Worm (Caenorhabditis elegans) whole organism, L4 larva: ENCODE data around the gene C49C8.2.

Experiments used
- D1046.2 ChIP-seq: fragments of 200-800 bp; sonication (Bioruptor generic); IDR thresholded peaks from 2 replicates; pipeline ENCODE4 v1.3.6; 2022; ENCODE audit warnings: missing genetic modification characterization, missing compliant biosample characterization
- T20F7.1 ChIP-seq: fragments of 200-800 bp; sonication (Bioruptor generic); optimal IDR thresholded peaks from 2 replicates; lab custom pipeline; 2018; ENCODE audit warnings: mild to moderate bottlenecking, missing genetic modification characterization, missing compliant biosample characterization
- ZK546.5 ChIP-seq, 2 experiments: sonication (generic microtip); optimal IDR thresholded peaks; 2 replicates each; lab custom pipeline; 2017; ENCODE audit warnings: missing biosample characterization in 2 of 2, missing genetic modification characterization in 2 of 2
- ama-1 ChIP-seq: fragments of 150-350 bp; optimal IDR thresholded peaks from 2 replicates; lab custom pipeline; 2014; ENCODE audit warnings: inconsistent platforms, mixed read lengths
- attf-4 ChIP-seq: sonication (generic microtip); optimal IDR thresholded peaks from 3 replicates; lab custom pipeline; 2017; ENCODE audit warnings: missing biosample characterization, missing genetic modification characterization
- ceh-28 ChIP-seq: fragments of 150-350 bp; optimal IDR thresholded peaks from 2 replicates; lab custom pipeline; 2014; ENCODE audit warnings: missing biosample characterization, missing genetic modification reagents, missing genetic modification characterization
- cey-2 ChIP-seq: sonication (generic microtip); optimal IDR thresholded peaks from 3 replicates; lab custom pipeline; 2017; ENCODE audit warnings: missing genetic modification characterization, mild to moderate bottlenecking, missing compliant biosample characterization, antibody characterized with exemption, borderline replicate concordance; ENCODE audit not compliant: insufficient read depth
- ctbp-1 ChIP-seq: fragments of 200-800 bp; sonication (Bioruptor generic); IDR thresholded peaks from 2 replicates; pipeline ENCODE4 v1.3.6; 2022; ENCODE audit warnings: missing genetic modification reagents, missing genetic modification characterization, missing compliant biosample characterization
- daf-16 ChIP-seq, 3 experiments: sonication (generic microtip); optimal IDR thresholded peaks; 2 replicates each; lab custom pipeline; 2016 to 2017; ENCODE audit warnings: missing genetic modification characterization in 3 of 3, missing genetic modification reagents in 3 of 3, mild to moderate bottlenecking in 2 of 3, missing compliant biosample characterization in 2 of 3, missing biosample characterization in 1 of 3, moderate library complexity in 1 of 3
- dmd-6 ChIP-seq: fragments of 200-800 bp; sonication (Bioruptor generic); IDR thresholded peaks from 2 replicates; pipeline ENCODE4 v1.3.6; 2022; ENCODE audit warnings: missing genetic modification reagents, missing genetic modification characterization, missing compliant biosample characterization
- dmd-9 ChIP-seq: fragments of 200-800 bp; sonication (Bioruptor generic); IDR thresholded peaks from 2 replicates; pipeline ENCODE4 v1.3.6; 2022; ENCODE audit warnings: missing genetic modification reagents, missing genetic modification characterization, missing compliant biosample characterization
- duxl-1 ChIP-seq: sonication (generic microtip); optimal IDR thresholded peaks from 2 replicates; lab custom pipeline; 2016; ENCODE audit warnings: mild to moderate bottlenecking, missing genetic modification characterization, moderate library complexity, missing compliant biosample characterization; ENCODE audit not compliant: poor library complexity
- dve-1 ChIP-seq: sonication (generic microtip); optimal IDR thresholded peaks from 2 replicates; lab custom pipeline; 2017; ENCODE audit warnings: antibody characterized with exemption, mild to moderate bottlenecking, missing genetic modification characterization, missing compliant biosample characterization; ENCODE audit not compliant: insufficient read depth
- fos-1 ChIP-seq: fragments of 150-350 bp; optimal IDR thresholded peaks from 2 replicates; lab custom pipeline; 2014; ENCODE audit warnings: missing biosample characterization, missing genetic modification characterization
- hif-1 ChIP-seq, 2 experiments: sonication (generic microtip); optimal IDR thresholded peaks; 2 replicates each; lab custom pipeline; 2016 to 2017; ENCODE audit warnings: missing compliant biosample characterization in 2 of 2, missing genetic modification characterization in 2 of 2, missing genetic modification reagents in 2 of 2, missing genotype in 2 of 2, mild to moderate bottlenecking in 1 of 2
- jun-1 ChIP-seq: fragments of 150-350 bp; optimal IDR thresholded peaks from 2 replicates; lab custom pipeline; 2014; ENCODE audit warnings: missing biosample characterization, missing genetic modification reagents, missing genetic modification characterization
- lim-7 ChIP-seq: fragments of 200-800 bp; sonication (Bioruptor generic); IDR thresholded peaks from 2 replicates; pipeline ENCODE4 v1.3.6; 2022; ENCODE audit warnings: missing genetic modification characterization, missing compliant biosample characterization
- lin-1 ChIP-seq: fragments of 200-800 bp; sonication (Bioruptor generic); IDR thresholded peaks from 2 replicates; pipeline ENCODE4 v1.3.6; 2022; ENCODE audit warnings: missing genetic modification reagents, missing genetic modification characterization, missing compliant biosample characterization
- lir-3 ChIP-seq: sonication (generic microtip); optimal IDR thresholded peaks from 2 replicates; lab custom pipeline; 2016; ENCODE audit warnings: mild to moderate bottlenecking, missing genetic modification characterization, missing compliant biosample characterization
- madf-5 ChIP-seq, 2 experiments: fragments of 200-800 bp; sonication (Bioruptor generic); IDR thresholded peaks; 2 replicates each; pipeline ENCODE4 v1.3.6; 2022; ENCODE audit warnings: missing compliant biosample characterization in 2 of 2, missing genetic modification characterization in 2 of 2
- mdt-29 ChIP-seq: fragments of 200-800 bp; sonication (Bioruptor generic); IDR thresholded peaks from 2 replicates; pipeline ENCODE4 v1.3.6; 2022; ENCODE audit warnings: missing genetic modification reagents, missing genetic modification characterization, missing compliant biosample characterization
- mxl-3 ChIP-seq: fragments of 200-800 bp; sonication (Bioruptor generic); optimal IDR thresholded peaks from 2 replicates; lab custom pipeline; 2018; ENCODE audit warnings: mild to moderate bottlenecking, missing genetic modification characterization, missing compliant biosample characterization
- nhr-10 ChIP-seq: fragments of 150-350 bp; optimal IDR thresholded peaks from 2 replicates; lab custom pipeline; 2014; ENCODE audit warnings: missing biosample characterization, missing genetic modification characterization
- nhr-111 ChIP-seq: fragments of 200-800 bp; sonication (Bioruptor generic); optimal IDR thresholded peaks from 2 replicates; lab custom pipeline; 2018; ENCODE audit warnings: mild to moderate bottlenecking, missing genetic modification characterization, missing compliant biosample characterization
- nhr-28 ChIP-seq: fragments of 150-350 bp; optimal IDR thresholded peaks from 2 replicates; lab custom pipeline; 2014; ENCODE audit warnings: missing biosample characterization, missing genetic modification characterization
- nhr-41 ChIP-seq: fragments of 200-800 bp; sonication (Bioruptor generic); IDR thresholded peaks from 2 replicates; pipeline ENCODE4 v1.3.6; 2022; ENCODE audit warnings: missing genetic modification reagents, missing genetic modification characterization, missing compliant biosample characterization
- nhr-6 ChIP-seq: fragments of 150-350 bp; optimal IDR thresholded peaks from 2 replicates; lab custom pipeline; 2014; ENCODE audit warnings: missing biosample characterization, missing genetic modification characterization
- nhr-77 ChIP-seq: fragments of 150-350 bp; optimal IDR thresholded peaks from 2 replicates; lab custom pipeline; 2014; ENCODE audit warnings: missing biosample characterization, missing genetic modification characterization
- pha-4 ChIP-seq, 2 experiments: fragments of 150-350 bp in 1 of 2; fragments of 200-800 bp in 1 of 2; sonication (Bioruptor generic) in 1 of 2; IDR thresholded peaks in 1 of 2; optimal IDR thresholded peaks in 1 of 2; 2 replicates each; pipeline versions ENCODE4 v1.3.6 to Lab custom; 2014 to 2022; ENCODE audit warnings: missing genetic modification characterization in 2 of 2, missing genetic modification reagents in 2 of 2, missing biosample characterization in 1 of 2, missing compliant biosample characterization in 1 of 2
- php-3 ChIP-seq: fragments of 200-800 bp; sonication (Bioruptor generic); IDR thresholded peaks from 2 replicates; pipeline ENCODE4 v1.3.6; 2022; ENCODE audit warnings: missing genetic modification reagents, missing genetic modification characterization, missing compliant biosample characterization
- pqm-1 ChIP-seq: sonication (generic microtip); optimal IDR thresholded peaks from 2 replicates; lab custom pipeline; 2017; ENCODE audit warnings: missing biosample characterization, missing genetic modification characterization
- set-16 ChIP-seq: fragments of 200-800 bp; sonication (Bioruptor generic); IDR thresholded peaks from 2 replicates; pipeline ENCODE4 v1.3.6; 2022; ENCODE audit warnings: missing genetic modification reagents, missing genetic modification characterization, missing compliant biosample characterization
- snpc-1.2 ChIP-seq: fragments of 200-800 bp; sonication (Bioruptor generic); IDR thresholded peaks from 2 replicates; pipeline ENCODE4 v1.3.6; 2022; ENCODE audit warnings: missing genetic modification reagents, missing genetic modification characterization, missing compliant biosample characterization
- snpc-4 ChIP-seq: fragments of 150-350 bp; optimal IDR thresholded peaks from 2 replicates; lab custom pipeline; 2014; ENCODE audit warnings: missing biosample characterization, missing genetic modification characterization
- spr-1 ChIP-seq: sonication (generic microtip); optimal IDR thresholded peaks from 2 replicates; lab custom pipeline; 2016; ENCODE audit warnings: mild to moderate bottlenecking, missing genetic modification characterization, missing compliant biosample characterization
- tag-97 ChIP-seq: fragments of 200-800 bp; sonication (Bioruptor generic); IDR thresholded peaks from 2 replicates; pipeline ENCODE4 v1.3.6; 2022; ENCODE audit warnings: missing genetic modification characterization, missing compliant biosample characterization
- unc-62 ChIP-seq, 3 experiments: fragments of 150-350 bp in 1 of 3; sonication (generic microtip); optimal IDR thresholded peaks in 2 of 3; peaks in 1 of 3; 1 replicate in 1 of 3; 2 replicates in 2 of 3; lab custom pipeline; 2014 to 2017; ENCODE audit warnings: missing biosample characterization in 3 of 3, missing genetic modification characterization in 3 of 3, missing genetic modification reagents in 3 of 3, missing genotype in 1 of 3
- zfp-2 ChIP-seq: sonication (generic microtip); optimal IDR thresholded peaks from 2 replicates; lab custom pipeline; 2016; ENCODE audit warnings: mild to moderate bottlenecking, missing genetic modification characterization, missing compliant biosample characterization
- zfp-3 ChIP-seq: fragments of 200-800 bp; sonication (Bioruptor generic); conservative IDR thresholded peaks from 2 replicates; pipeline ENCODE4 v1.3.6; 2022; ENCODE audit warnings: missing genetic modification reagents, missing genetic modification characterization, missing compliant biosample characterization
- zip-11 ChIP-seq: fragments of 200-800 bp; sonication (Bioruptor generic); IDR thresholded peaks from 2 replicates; pipeline ENCODE4 v1.3.6; 2022; ENCODE audit warnings: missing genetic modification characterization, missing compliant biosample characterization

Gene C49C8.2

DNA sequence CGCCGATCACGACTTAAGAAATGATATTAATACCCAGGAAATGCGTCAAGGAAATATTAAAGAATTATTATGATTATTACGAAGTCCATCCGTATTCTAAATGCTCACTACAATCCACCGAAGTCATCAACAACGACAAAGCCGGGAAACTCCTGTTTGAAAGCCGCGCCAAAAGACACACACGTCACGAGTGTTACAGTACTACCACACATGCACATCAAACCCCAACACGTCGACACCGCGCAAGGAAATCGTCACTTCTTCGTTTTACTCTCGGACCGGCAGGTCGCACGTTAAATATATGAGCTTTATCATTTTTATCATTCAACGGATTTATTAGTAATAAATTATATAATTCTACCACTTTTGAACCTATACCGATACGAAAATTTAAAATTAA lies 43.4 kb upstream of the C49C8.2 start:
- 0 out of 2 replicates have a peak, but pooled peaks have one; percentile 15 for TF ChIP-seq snpc-1.2 (GFP tag; lab: Robert Waterston, UW)
- TF ChIP-seq, all 104 proteins: peak for 1; not testable (repeated sequence) for 103

DNA sequence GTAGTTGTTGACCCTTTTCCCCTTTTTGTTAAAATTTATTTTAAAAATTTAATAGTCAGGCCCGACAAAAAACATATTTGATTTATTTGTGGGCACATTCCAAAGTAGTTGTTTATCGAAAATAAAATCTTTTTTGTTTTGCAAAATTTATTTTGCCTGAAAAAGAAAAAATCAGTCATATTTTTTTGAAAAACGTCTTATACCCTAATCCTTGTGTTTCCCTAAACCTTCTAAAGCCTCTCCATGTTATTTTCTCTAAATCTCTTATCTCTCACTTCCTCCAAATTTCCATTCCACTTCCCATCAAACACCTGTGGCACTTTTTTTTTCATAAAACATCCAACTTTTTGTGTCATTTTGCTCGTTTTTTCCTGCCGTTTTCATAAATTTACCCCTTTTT lies 42.7 kb upstream of the C49C8.2 start:
- TF ChIP-seq T20F7.1 (GFP tag; lab: Kevin White, UChicago) (no peak), ctbp-1 (GFP tag; lab: Robert Waterston, UW) (no peak), nhr-10 (tag; lab: Kevin White, UChicago) (no peak), mdt-29 (GFP tag; lab: Robert Waterston, UW) (no peak), cey-2 (tag; lab: Kevin White, UChicago) (no peak), snpc-4 (tag; lab: Kevin White, UChicago) (no peak), nhr-28 (tag; lab: Kevin White, UChicago) (no peak)

DNA sequence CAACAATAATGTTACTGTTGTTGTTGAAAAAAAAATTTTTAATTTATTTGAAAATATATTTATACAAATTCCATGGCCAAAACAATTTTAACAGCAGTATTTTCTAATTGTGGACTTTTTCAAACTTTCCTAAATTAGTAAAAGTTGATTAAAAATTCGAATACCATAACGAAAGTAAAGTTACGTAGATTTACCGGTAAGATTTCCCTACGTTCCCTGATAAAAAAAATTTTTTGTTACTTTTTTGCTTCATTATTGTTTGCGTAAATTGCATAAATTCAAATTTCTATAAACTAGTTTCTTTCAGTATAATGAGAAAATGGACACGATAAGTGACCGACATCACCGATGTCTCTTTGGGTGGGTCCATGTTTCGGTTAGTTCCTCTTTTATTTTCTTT lies 42.0 kb upstream of the C49C8.2 start, which contains the start of gene F42A9.6:
TSS of gene F42A9.6 (plus strand) at position 301 of the 400 bp plus-strand sequence.
- TF ChIP-seq nhr-111 (GFP tag; lab: Kevin White, UChicago), result no peak
- no peak for TF ChIP-seq spr-1 (tag; lab: Kevin White, UChicago)
- TF ChIP-seq tag-97, result no peak
- TF ChIP-seq, all 104 proteins: peak for 0

DNA sequence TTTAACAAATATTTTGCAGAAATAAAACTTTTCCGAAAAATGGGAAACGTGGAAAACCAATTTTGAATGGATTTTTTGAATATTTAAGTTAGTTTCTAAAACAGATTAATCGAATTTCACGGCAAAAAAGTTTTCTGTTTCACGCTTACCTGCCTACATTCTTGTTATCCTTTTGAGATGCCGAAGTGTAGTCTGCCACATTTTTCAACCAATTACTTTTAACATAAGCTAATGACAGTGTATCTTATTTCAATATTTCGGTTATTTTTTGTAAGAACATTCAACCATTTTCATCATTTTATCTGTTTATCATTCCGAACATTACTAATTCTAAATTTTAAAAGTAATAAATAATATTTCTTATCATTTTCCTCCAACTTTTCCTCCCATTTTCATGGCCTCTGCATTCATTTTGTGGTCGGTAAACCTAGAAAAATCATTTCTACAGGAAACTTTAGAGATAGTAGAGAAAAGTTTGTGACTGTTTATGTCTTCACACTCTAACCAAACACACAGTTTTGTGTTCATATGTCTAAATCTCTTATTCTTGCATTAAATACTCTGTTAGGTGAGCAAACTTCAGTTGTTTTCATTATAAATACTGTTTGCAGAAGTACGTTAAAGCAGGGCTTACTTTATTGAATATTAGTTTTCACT lies 38.9 kb upstream of the C49C8.2 start, which contains the start of the genes F42A9.17 and cyp-33E2:
TSS of gene F42A9.17 (minus strand) at position 51 of the 657 bp plus-strand sequence.
TSS of gene cyp-33E2 (plus strand) at position 449 of the 657 bp plus-strand sequence.
- TF ChIP-seq daf-16 (GFP tag; optimal IDR thresholded peaks at IDR 0.05; lab: Kevin White, UChicago) (no peak), daf-16 (tag; optimal IDR thresholded peaks at IDR 0.05; lab: Kevin White, UChicago) (peak; percentile 88), madf-5 (GFP tag; IDR thresholded peaks at IDR 0.05; lab: Robert Waterston, UW) (no peak), dve-1 (peak; percentile 61), ama-1 (no peak), zfp-2 (no peak), php-3 (GFP tag; lab: Robert Waterston, UW) (peak; percentile 65; the same call in 1 of the 2 replicates), unc-62 (GFP tag; optimal IDR thresholded peaks at IDR 0.05 in 1 of 2; lab: Kevin White, UChicago) (no peak), unc-62 (tag; optimal IDR thresholded peaks at IDR 0.05; lab: Kevin White, UChicago) (no peak), tag-97 (no peak), D1046.2 (no peak), zfp-3 (no peak), ctbp-1 (GFP tag; lab: Robert Waterston, UW) (no peak), nhr-77 (tag; lab: Kevin White, UChicago) (peak; percentile 44), pqm-1 (peak; percentile 90), attf-4 (no peak), ZK546.5 (tag; optimal IDR thresholded peaks at IDR 0.05; lab: Kevin White, UChicago) (no peak), jun-1 (tag; lab: Kevin White, UChicago) (no peak), pha-4 (GFP tag; IDR thresholded peaks at IDR 0.05; lab: Robert Waterston, UW) (no peak), pha-4 (tag; optimal IDR thresholded peaks at IDR 0.05; lab: Kevin White, UChicago) (peak; percentile 12), nhr-28 (tag; lab: Kevin White, UChicago) (peak; percentile 88), zip-11 (GFP tag; lab: Robert Waterston, UW) (no peak)

DNA sequence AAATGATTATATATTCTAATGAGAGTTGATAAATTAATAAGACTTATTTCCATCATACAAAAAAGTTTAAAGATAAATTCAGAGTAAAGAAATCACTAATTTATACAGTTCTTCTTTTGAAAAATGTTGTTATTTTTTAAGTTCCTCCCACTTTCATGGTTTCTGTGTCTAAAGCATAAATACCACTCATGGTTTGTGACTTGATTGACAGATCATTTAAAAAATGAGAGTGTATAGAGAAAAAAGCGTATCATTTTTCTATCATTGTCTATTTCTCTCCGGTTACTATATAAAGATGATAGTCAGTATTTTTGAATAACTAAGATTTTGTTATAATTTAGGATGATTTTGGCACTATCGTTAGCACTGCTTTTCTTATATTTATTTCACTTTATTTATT lies 36.2 kb upstream of the C49C8.2 start, which contains the start of gene cyp-33E3:
TSS of gene cyp-33E3 (plus strand) at position 316 of the 400 bp plus-strand sequence.
- TF ChIP-seq fos-1 (tag; lab: Kevin White, UChicago) (no peak), daf-16 (GFP tag; optimal IDR thresholded peaks at IDR 0.05; lab: Kevin White, UChicago) (no peak), daf-16 (tag; optimal IDR thresholded peaks at IDR 0.05; lab: Kevin White, UChicago) (peak; percentile 41), duxl-1 (tag; lab: Kevin White, UChicago) (no peak), lir-3 (tag; lab: Kevin White, UChicago) (no peak), madf-5 (GFP tag; IDR thresholded peaks at IDR 0.05; lab: Robert Waterston, UW) (no peak), T20F7.1 (GFP tag; lab: Kevin White, UChicago) (peak; percentile 34), dmd-6 (peak; percentile 45; the same call in 1 of the 2 replicates), dmd-9 (GFP tag; lab: Robert Waterston, UW) (no peak), cey-2 (tag; lab: Kevin White, UChicago) (no peak), set-16 (GFP tag; lab: Robert Waterston, UW) (no peak), lin-1 (GFP tag; lab: Robert Waterston, UW) (no peak), lim-7 (GFP tag; lab: Robert Waterston, UW) (no peak), nhr-41 (GFP tag; lab: Robert Waterston, UW) (no peak), nhr-6 (tag; lab: Kevin White, UChicago) (no peak), hif-1 (tag; optimal IDR thresholded peaks at IDR 0.05; lab: Kevin White, UChicago) (no peak), ceh-28 (tag; lab: Kevin White, UChicago) (no peak), mxl-3 (no peak)
